Worm (Caenorhabditis elegans): Measurements from ENCODE around the gene K12D9.1.

Gene K12D9.1

DNA sequence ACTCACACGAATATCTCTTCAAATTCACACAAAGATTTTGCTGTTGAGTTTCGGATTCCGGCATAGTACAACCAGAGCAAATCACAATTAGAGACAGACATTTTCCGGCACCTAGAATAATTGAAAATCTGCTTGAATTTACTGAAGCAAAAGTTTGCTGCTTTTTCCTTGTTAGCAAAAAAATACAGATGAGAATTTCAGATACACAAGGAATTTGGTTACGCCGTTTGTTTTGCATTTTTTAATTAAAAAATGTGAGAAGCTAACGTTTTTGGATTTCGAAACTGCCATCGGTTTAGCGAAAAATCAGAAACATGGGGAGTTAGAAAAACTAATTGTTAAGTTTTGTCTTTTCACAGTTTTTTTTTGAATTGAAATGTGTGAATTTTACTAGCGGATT, 34.3 kb upstream of the K12D9.1 start, which contains the start of gene srw-118:
srw-118 (minus strand) TSS at position 101 of the 400 bp plus-strand sequence.
- TF ChIP-seq jun-1 (tag; optimal IDR thresholded peaks at IDR 0.05) (no peak), hlh-17 (GFP tag; optimal IDR thresholded peaks at IDR 0.05; ENCODE audit: borderline replicate concordance) (no peak), ceh-90 (tag; optimal IDR thresholded peaks at IDR 0.05) (no peak), sup-37 (GFP tag; optimal IDR thresholded peaks at IDR 0.05) (no peak)

DNA sequence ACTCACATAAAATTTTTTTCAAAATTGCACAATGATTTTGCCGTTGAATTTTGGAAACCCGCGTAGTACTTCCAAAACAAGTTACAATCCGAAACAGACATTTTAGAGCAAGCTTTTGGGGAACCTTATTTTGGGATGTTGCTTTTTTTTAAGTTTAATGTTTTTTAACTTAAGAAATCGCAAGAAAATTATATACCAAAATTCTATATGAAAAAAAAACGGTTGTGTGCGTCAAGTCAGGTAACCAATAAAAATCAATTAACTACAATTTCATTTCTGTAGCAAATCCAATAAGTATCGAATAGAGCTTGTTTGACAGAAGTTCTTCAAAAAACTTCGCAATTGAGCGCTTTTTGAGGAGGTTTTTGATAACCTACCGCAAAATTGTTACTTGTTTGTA, 30.9 kb upstream of the K12D9.1 start, which contains the start of gene srw-117:
srw-117 (minus strand) TSS at position 101 of the 400 bp plus-strand sequence.
- TF ChIP-seq dpl-1 (GFP tag; optimal IDR thresholded peaks at IDR 0.05) (no peak), elt-2 (tag; optimal IDR thresholded peaks at IDR 0.05) (no peak), zag-1 (tag; optimal IDR thresholded peaks at IDR 0.05) (no peak), unc-130 (tag; optimal IDR thresholded peaks at IDR 0.05) (no peak), nhr-28 (tag; optimal IDR thresholded peaks at IDR 0.05) (no peak), aha-1 (tag; optimal IDR thresholded peaks at IDR 0.05) (no peak), ceh-90 (tag; optimal IDR thresholded peaks at IDR 0.05) (no peak), irx-1 (tag; optimal IDR thresholded peaks at IDR 0.05) (no peak), elt-3 (tag; optimal IDR thresholded peaks at IDR 0.05) (no peak), pqm-1 (tag; optimal IDR thresholded peaks at IDR 0.05) (no peak)

DNA sequence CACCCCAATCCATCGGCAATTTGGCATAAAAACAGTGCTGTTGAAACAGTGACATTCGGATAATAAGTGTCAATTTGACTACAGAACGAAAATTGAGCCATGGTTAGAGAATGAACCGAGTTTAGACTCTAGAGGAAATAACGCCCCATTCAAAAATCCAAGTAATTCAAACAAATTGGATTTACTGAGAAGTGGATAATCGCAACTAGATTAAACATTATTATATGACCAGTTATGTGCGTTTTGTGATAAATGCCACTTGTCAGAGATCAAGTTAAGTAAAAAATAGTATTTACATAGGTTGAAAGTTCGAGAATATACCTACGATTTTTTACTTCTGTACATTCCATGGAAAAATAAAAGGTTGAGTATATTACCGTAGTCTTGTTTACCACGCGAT, 29.0 kb upstream of the K12D9.1 start, which contains the start of gene srw-139:
srw-139 (minus strand) TSS at position 101 of the 400 bp plus-strand sequence.
- no peak for TF ChIP-seq C34B4.2 (tag; optimal IDR thresholded peaks at IDR 0.05)
- no peak for TF ChIP-seq sox-4 (tag; optimal IDR thresholded peaks at IDR 0.05)
- no peak for TF ChIP-seq tlp-1 (tag; optimal IDR thresholded peaks at IDR 0.05)
- no peak for TF ChIP-seq fos-1 (tag; optimal IDR thresholded peaks at IDR 0.05)
- no peak for TF ChIP-seq ets-5 (GFP tag; IDR thresholded peaks at IDR 0.05)
- TF ChIP-seq fkh-10 (GFP tag; optimal IDR thresholded peaks at IDR 0.05): no peak
- no peak for TF ChIP-seq C04F5.9 (tag; optimal IDR thresholded peaks at IDR 0.05)
- TF ChIP-seq nhr-85 (tag): no peak
- no peak for TF ChIP-seq tbx-2 (tag; optimal IDR thresholded peaks at IDR 0.05)
- no peak for TF ChIP-seq unc-98 (GFP tag; IDR thresholded peaks at IDR 0.05)

DNA sequence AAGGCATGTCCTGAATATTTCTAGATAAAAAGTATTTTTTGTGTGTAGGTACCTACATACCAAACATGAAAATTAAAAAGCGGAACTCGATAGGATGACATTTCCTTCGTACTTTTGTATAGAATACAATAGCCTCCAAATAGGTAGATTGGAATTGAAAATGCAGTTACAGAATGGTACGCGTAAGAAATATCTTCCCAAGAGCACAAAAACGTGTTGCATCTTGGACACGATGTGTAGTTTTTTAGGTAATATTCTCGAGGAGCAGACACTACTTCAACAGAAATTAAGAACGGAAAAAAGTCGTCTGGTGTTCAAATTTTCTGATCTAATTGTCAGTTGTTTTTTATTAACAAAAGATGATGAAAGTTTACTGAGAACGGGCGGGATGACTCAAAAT, 26.9 kb upstream of the K12D9.1 start, which contains the start of gene srh-85:
srh-85 (minus strand) TSS at position 101 of the 400 bp plus-strand sequence.
- TF ChIP-seq C16A3.4 (tag; optimal IDR thresholded peaks at IDR 0.05) (no peak), lsy-2 (tag; optimal IDR thresholded peaks at IDR 0.05) (no peak), irx-1 (tag; optimal IDR thresholded peaks at IDR 0.05) (no peak), efl-1 (optimal IDR thresholded peaks at IDR 0.05) (no peak), efl-1 (GFP tag; optimal IDR thresholded peaks at IDR 0.05 in 1 of 2) (peak in 1 of 2 experiments; percentile 62)

DNA sequence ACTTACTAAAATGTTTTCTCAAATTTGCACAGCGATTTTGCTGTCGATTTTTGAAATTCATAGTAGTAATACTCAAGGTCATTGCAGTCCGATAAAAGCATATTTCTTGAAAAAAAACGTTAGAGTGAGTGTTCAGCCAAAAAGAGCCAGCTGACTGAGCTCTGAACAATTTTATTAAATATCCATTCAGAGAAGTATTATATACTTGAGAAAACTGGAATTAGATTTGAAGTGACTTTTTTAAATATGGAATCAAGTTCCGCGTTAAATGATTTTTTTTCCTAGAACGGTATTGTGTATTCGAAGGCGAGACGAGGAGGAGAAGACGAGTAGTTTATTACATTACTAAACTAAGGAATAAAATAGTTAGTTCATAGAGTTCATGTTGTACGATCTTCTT, 22.8 kb upstream of the K12D9.1 start, which contains the start of gene srw-121:
srw-121 (minus strand) TSS at position 101 of the 400 bp plus-strand sequence.
- TF ChIP-seq hlh-17 (GFP tag; optimal IDR thresholded peaks at IDR 0.05; ENCODE audit: borderline replicate concordance) (no peak), fkh-10 (GFP tag; optimal IDR thresholded peaks at IDR 0.05) (no peak), elt-2 (tag; optimal IDR thresholded peaks at IDR 0.05) (no peak), efl-1 (optimal IDR thresholded peaks at IDR 0.05) (no peak), efl-1 (GFP tag; optimal IDR thresholded peaks at IDR 0.05 in 1 of 2) (no peak), ceh-8 (GFP tag; optimal IDR thresholded peaks at IDR 0.05) (no peak)

DNA sequence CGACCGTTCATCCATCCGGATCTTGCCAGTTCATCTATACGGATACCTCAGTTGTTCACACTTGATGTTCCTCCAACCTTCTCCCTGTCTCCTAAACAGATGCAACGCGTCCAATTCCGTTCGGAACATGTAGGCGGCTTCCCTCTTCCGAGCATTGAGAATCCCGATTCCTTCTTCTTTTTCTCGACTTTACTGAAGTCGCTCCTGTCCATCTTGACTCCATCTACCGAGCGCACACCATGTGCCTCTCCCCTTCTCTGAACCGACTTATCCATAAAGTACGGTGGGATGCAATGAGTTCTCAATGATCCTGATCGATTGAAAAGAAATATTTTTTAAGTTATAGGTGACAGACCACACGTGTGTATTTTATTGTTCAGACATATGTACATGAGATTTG, 22.2 kb upstream of the K12D9.1 start:
- TF ChIP-seq nhr-47 (tag; optimal IDR thresholded peaks at IDR 0.05) (no peak), nhr-90 (tag; optimal IDR thresholded peaks at IDR 0.05; ENCODE audit: poor library complexity) (no peak), pqm-1 (tag; optimal IDR thresholded peaks at IDR 0.05) (no peak), egl-27 (tag; optimal IDR thresholded peaks at IDR 0.05) (no peak), ceh-8 (GFP tag; optimal IDR thresholded peaks at IDR 0.05) (no peak), pag-3 (tag; optimal IDR thresholded peaks at IDR 0.05; ENCODE audit: borderline replicate concordance, insufficient read depth) (no peak)
